Fruit fly (Drosophila melanogaster): Measurements from ENCODE around the gene CG44475.
A peak's percentile ranks its signal among the peaks of the same experiment; 100 is the strongest.

The CG44475 gene

dm6 chr2L:15910937-15911590 is 28.1 kb upstream of the CG44475 start (continued):
- peak; percentile 91 for TF ChIP-seq sim (GFP tag; IDR thresholded peaks at IDR 0.05)
- TF ChIP-seq ken (GFP tag; IDR thresholded peaks at IDR 0.05): peak; percentile 93
- TF ChIP-seq CG3847 (GFP tag; IDR thresholded peaks at IDR 0.05): peak; percentile 96
- peak; percentile 92 for TF ChIP-seq CG3726 (GFP tag; IDR thresholded peaks at IDR 0.05)
- TF ChIP-seq tio (GFP tag; optimal IDR thresholded peaks at IDR 0.05): peak; percentile 92
- peak; percentile 80 for TF ChIP-seq CG31365 (tag; optimal IDR thresholded peaks at IDR 0.05)
- TF ChIP-seq pan (optimal IDR thresholded peaks at IDR 0.05): no peak
- TF ChIP-seq pan (GFP tag; optimal IDR thresholded peaks at IDR 0.05 in 1 of 2, IDR thresholded peaks at IDR 0.05 in 1 of 2): peak in 1 of 2 experiments; percentile 96
- peak; percentile 66 for TF ChIP-seq Sry-β (GFP tag; optimal IDR thresholded peaks at IDR 0.05)
- TF ChIP-seq ttk (GFP tag; IDR thresholded peaks at IDR 0.05): peak; percentile 92
- peak; percentile 97 for TF ChIP-seq CG12219 (GFP tag; optimal IDR thresholded peaks at IDR 0.05)
- peak; percentile 76 for TF ChIP-seq HmgD (GFP tag; optimal IDR thresholded peaks at IDR 0.05)
- TF ChIP-seq CG31224 (GFP tag; IDR thresholded peaks at IDR 0.05): peak; percentile 97
- TF ChIP-seq pnt (GFP tag; optimal IDR thresholded peaks at IDR 0.05): peak; percentile 93
- no peak for TF ChIP-seq CG8478 (optimal IDR thresholded peaks at IDR 0.05)
- peak; percentile 95 for TF ChIP-seq CG12744 (GFP tag; optimal IDR thresholded peaks at IDR 0.05)
- TF ChIP-seq schlank (tag; optimal IDR thresholded peaks at IDR 0.05): peak; percentile 90
- TF ChIP-seq tll (GFP tag; optimal IDR thresholded peaks at IDR 0.05): no peak
- peak; percentile 95 for TF ChIP-seq repo (GFP tag; optimal IDR thresholded peaks at IDR 0.05)
- peak; percentile 87 for TF ChIP-seq psq (GFP tag; optimal IDR thresholded peaks at IDR 0.05)
- TF ChIP-seq CG15011 (GFP tag; optimal IDR thresholded peaks at IDR 0.05): peak; percentile 89
- TF ChIP-seq inv (GFP tag; IDR thresholded peaks at IDR 0.05; ENCODE audit: partially characterized antibody): peak; percentile 44; the same call in 1 of the 2 replicates
- peak; percentile 94 for TF ChIP-seq CG1233 (GFP tag; optimal IDR thresholded peaks at IDR 0.05)
- peak; percentile 32 for TF ChIP-seq ac (GFP tag; optimal IDR thresholded peaks at IDR 0.05)
- TF ChIP-seq z (GFP tag; IDR thresholded peaks at IDR 0.05): peak; percentile 16; the same call in 1 of the 3 replicates
- peak; percentile 95 for TF ChIP-seq CG14050 (GFP tag; IDR thresholded peaks at IDR 0.05)
- peak; percentile 92 for TF ChIP-seq CG18476 (GFP tag; optimal IDR thresholded peaks at IDR 0.05)
- peak; percentile 96 for TF ChIP-seq nmo (GFP tag; optimal IDR thresholded peaks at IDR 0.05)
- TF ChIP-seq salm (tag; optimal IDR thresholded peaks at IDR 0.05): peak; percentile 92
- TF ChIP-seq jumu (GFP tag; optimal IDR thresholded peaks at IDR 0.05): peak; percentile 96
- TF ChIP-seq sisA (GFP tag; IDR thresholded peaks at IDR 0.05): peak; percentile 95
- TF ChIP-seq Tbp (GFP tag; optimal IDR thresholded peaks at IDR 0.05): no peak
- TF ChIP-seq CG2712 (tag; optimal IDR thresholded peaks at IDR 0.05): peak; percentile 96
- TF ChIP-seq tna (GFP tag; IDR thresholded peaks at IDR 0.05; ENCODE audit: partially characterized antibody): no peak; the same call in 1 of the 2 replicates
- peak; percentile 82 for TF ChIP-seq CG6683 (GFP tag; optimal IDR thresholded peaks at IDR 0.05)
- peak; percentile 60 for TF ChIP-seq exex (tag; optimal IDR thresholded peaks at IDR 0.05)
- peak; percentile 96 for TF ChIP-seq CG14441 (GFP tag; IDR thresholded peaks at IDR 0.05)
- peak; percentile 99 for TF ChIP-seq Med (GFP tag)
- peak; percentile 16 for TF ChIP-seq pros (GFP tag; optimal IDR thresholded peaks at IDR 0.05)
- no peak for TF ChIP-seq CG6791 (GFP tag; IDR thresholded peaks at IDR 0.05; ENCODE audit: partially characterized antibody)
- TF ChIP-seq CG10979 (tag; optimal IDR thresholded peaks at IDR 0.05): peak; percentile 95
- TF ChIP-seq Awh (GFP tag; IDR thresholded peaks at IDR 0.05): peak; percentile 93
- peak; percentile 66 for TF ChIP-seq CG7987 (GFP tag; optimal IDR thresholded peaks at IDR 0.05)
- TF ChIP-seq CG14965 (GFP tag; optimal IDR thresholded peaks at IDR 0.05; ENCODE audit: borderline replicate concordance): peak; percentile 70
- TF ChIP-seq CG4360 (GFP tag; IDR thresholded peaks at IDR 0.05): peak; percentile 44
- TF ChIP-seq CG12071 (GFP tag; optimal IDR thresholded peaks at IDR 0.05): peak; percentile 94
- TF ChIP-seq Dbx (GFP tag; IDR thresholded peaks at IDR 0.05): peak; percentile 86
- TF ChIP-seq H15 (GFP tag; IDR thresholded peaks at IDR 0.05): peak; percentile 95
- peak in 1 of 2 experiments; percentile 98 for TF ChIP-seq eve (GFP tag; optimal IDR thresholded peaks at IDR 0.05)
- TF ChIP-seq ftz-f1 (GFP tag; optimal IDR thresholded peaks at IDR 0.05): no peak

Measured in whole organism, embryonic.